Worm (Caenorhabditis elegans): ENCODE data around the gene Y45F10B.13.

Gene Y45F10B.13

ce11 chrIV:13549350-13549749 is 12.2 kb downstream of the Y45F10B.13 start:
- TF ChIP-seq skn-1 (tag; optimal IDR thresholded peaks at IDR 0.05), result no peak
- no peak for TF ChIP-seq nhr-102 (tag; optimal IDR thresholded peaks at IDR 0.05)
- no peak for TF ChIP-seq fkh-10 (GFP tag; optimal IDR thresholded peaks at IDR 0.05)
- TF ChIP-seq ceh-32 (tag; optimal IDR thresholded peaks at IDR 0.05; ENCODE audit: poor library complexity), result no peak
- TF ChIP-seq nhr-6 (tag; optimal IDR thresholded peaks at IDR 0.05), result no peak
- TF ChIP-seq mdt-29 (GFP tag; IDR thresholded peaks at IDR 0.05), result no peak
- no peak for TF ChIP-seq pha-4 (GFP tag; IDR thresholded peaks at IDR 0.05)
- TF ChIP-seq pha-4 (tag; optimal IDR thresholded peaks at IDR 0.05), result no peak
- no peak for TF ChIP-seq ztf-11 (tag; optimal IDR thresholded peaks at IDR 0.05)
- no peak for TF ChIP-seq ZK337.2 (GFP tag; IDR thresholded peaks at IDR 0.05)
- no peak for TF ChIP-seq ama-1 (optimal IDR thresholded peaks at IDR 0.05)
- no peak for TF ChIP-seq F26F4.8 (GFP tag; conservative IDR thresholded peaks at IDR 0.05)
- no peak for TF ChIP-seq saeg-2 (GFP tag; IDR thresholded peaks at IDR 0.05)
- TF ChIP-seq nhr-111 (GFP tag; optimal IDR thresholded peaks at IDR 0.05), result no peak
- TF ChIP-seq dmd-9 (GFP tag; IDR thresholded peaks at IDR 0.05), result no peak
- TF ChIP-seq dve-1 (tag; optimal IDR thresholded peaks at IDR 0.05; ENCODE audit: insufficient read depth), result no peak

DNA sequence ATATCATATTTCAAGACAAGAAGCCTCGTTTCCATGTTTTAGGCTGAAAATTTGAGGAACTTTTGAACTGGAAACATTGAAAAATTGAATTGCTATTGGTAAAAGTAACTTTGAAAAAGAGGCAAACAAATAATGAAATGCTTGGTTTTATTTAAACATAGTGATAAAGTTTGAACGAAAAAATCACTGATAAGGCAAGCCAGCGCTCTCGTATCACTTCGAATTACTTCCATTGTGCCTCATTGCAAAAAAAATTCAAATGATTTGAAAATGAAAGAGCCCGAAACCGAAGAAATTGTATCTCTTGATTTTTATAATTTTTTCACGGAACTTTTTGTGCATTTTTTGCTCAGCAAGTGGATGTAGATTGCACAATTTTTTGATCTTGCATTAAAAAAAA is 13.3 kb downstream of the Y45F10B.13 start, which contains the start of gene F52G2.3:
Gene F52G2.3 (minus strand): TSS at position 43 of the 400 bp plus-strand sequence.
- TF ChIP-seq Y48G9A.11 (GFP tag; IDR thresholded peaks at IDR 0.05), result no peak
- TF ChIP-seq lir-3 (tag; optimal IDR thresholded peaks at IDR 0.05), result no peak
- no peak for TF ChIP-seq pha-4 (GFP tag; IDR thresholded peaks at IDR 0.05)
- no peak for TF ChIP-seq pha-4 (tag; optimal IDR thresholded peaks at IDR 0.05)
- peak; percentile 73 for TF ChIP-seq pqm-1 (tag; optimal IDR thresholded peaks at IDR 0.05)
- no peak for TF ChIP-seq Y105C5A.15 (GFP tag; IDR thresholded peaks at IDR 0.05)
- peak in 1 of 2 experiments; percentile 5 for TF ChIP-seq unc-62 (GFP tag; optimal IDR thresholded peaks at IDR 0.05 in 1 of 2)
- TF ChIP-seq unc-62 (tag; optimal IDR thresholded peaks at IDR 0.05), result no peak
- no peak for TF ChIP-seq mep-1 (tag; optimal IDR thresholded peaks at IDR 0.05)
- no peak for TF ChIP-seq nhr-41 (GFP tag; IDR thresholded peaks at IDR 0.05)
- no peak for TF ChIP-seq fos-1 (tag; optimal IDR thresholded peaks at IDR 0.05)
- no peak for TF ChIP-seq zip-2 (tag; optimal IDR thresholded peaks at IDR 0.05)
- no peak for TF ChIP-seq Y75B8A.6 (GFP tag; IDR thresholded peaks at IDR 0.05)
- TF ChIP-seq ceh-28 (tag; optimal IDR thresholded peaks at IDR 0.05), result no peak
- TF ChIP-seq mdt-29 (GFP tag; IDR thresholded peaks at IDR 0.05), result no peak
- TF ChIP-seq F49E8.2 (tag; optimal IDR thresholded peaks at IDR 0.05; ENCODE audit: borderline replicate concordance), result no peak
- peak; percentile 19 for TF ChIP-seq nhr-28 (tag; optimal IDR thresholded peaks at IDR 0.05)
- no peak for TF ChIP-seq R02D3.7 (tag; optimal IDR thresholded peaks at IDR 0.05)

DNA sequence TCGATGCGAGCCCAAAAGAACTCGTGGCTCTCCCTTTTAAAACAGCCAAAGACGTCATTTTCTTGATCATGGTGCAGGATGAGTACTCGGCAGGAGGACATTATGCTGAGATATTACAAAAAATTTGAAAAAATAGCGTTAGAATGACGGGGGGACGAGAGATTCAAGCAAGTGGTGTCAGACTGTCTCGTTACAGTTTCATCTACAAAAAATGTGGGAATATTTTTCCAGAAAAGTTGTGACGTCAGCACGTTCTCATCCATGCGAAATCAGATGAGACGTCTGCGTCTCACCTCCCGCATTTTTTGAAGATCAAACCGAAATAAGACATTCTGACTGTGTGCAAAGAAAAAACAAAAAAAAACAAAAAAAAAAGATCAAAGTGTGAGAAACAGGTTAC is 21.4 kb downstream of the Y45F10B.13 start, which contains the start of gene rsd-2:
Gene rsd-2 (minus strand): TSS at position 101 of the 400 bp plus-strand sequence.
- TF ChIP-seq tag-97 (GFP tag; IDR thresholded peaks at IDR 0.05), result no peak
- no peak for TF ChIP-seq dmd-6 (GFP tag; IDR thresholded peaks at IDR 0.05)
- TF ChIP-seq lim-7 (GFP tag; IDR thresholded peaks at IDR 0.05), result no peak
- TF ChIP-seq nhr-41 (GFP tag; IDR thresholded peaks at IDR 0.05), result no peak
- no peak for TF ChIP-seq pha-4 (GFP tag; IDR thresholded peaks at IDR 0.05)
- TF ChIP-seq pha-4 (tag; optimal IDR thresholded peaks at IDR 0.05), result no peak
- TF ChIP-seq pqm-1 (tag; optimal IDR thresholded peaks at IDR 0.05), result no peak
- TF ChIP-seq T26A8.4 (GFP tag; IDR thresholded peaks at IDR 0.05), result no peak
- TF ChIP-seq ces-1 (GFP tag; optimal IDR thresholded peaks at IDR 0.05), result no peak
- TF ChIP-seq ZK546.5 (tag; optimal IDR thresholded peaks at IDR 0.05), result no peak
- no peak for TF ChIP-seq F37D6.2 (tag; optimal IDR thresholded peaks at IDR 0.05)
- no peak for TF ChIP-seq ceh-82 (tag; optimal IDR thresholded peaks at IDR 0.05)
- no peak for TF ChIP-seq hlh-30 (tag; optimal IDR thresholded peaks at IDR 0.05; ENCODE audit: insufficient read depth)
- no peak for TF ChIP-seq rbr-2 (tag; optimal IDR thresholded peaks at IDR 0.05)
